Worm (Caenorhabditis elegans) whole organism, young adult: ENCODE measurements around the gene clec-173.

ENCODE experiments used
- T07F8.4 ChIP-seq: sonication (generic microtip); optimal IDR thresholded peaks from 2 replicates; lab custom pipeline; 2016; ENCODE audit warnings: mild to moderate bottlenecking, missing genetic modification characterization, moderate library complexity, missing compliant biosample characterization
- ama-1 ChIP-seq, 3 experiments: fragments of 150-350 bp in 1 of 3; sonication (generic microtip) in 2 of 3; optimal IDR thresholded peaks; 2 replicates each; lab custom pipeline; 2014 to 2018; ENCODE audit warnings: missing biosample characterization in 2 of 3, missing genetic modification characterization in 2 of 3, missing genetic modification reagents in 2 of 3
- atf-7 ChIP-seq: sonication (generic microtip); optimal IDR thresholded peaks from 2 replicates; lab custom pipeline; 2017; ENCODE audit warnings: mild to moderate bottlenecking, missing genetic modification characterization, missing compliant biosample characterization
- attf-3 ChIP-seq: fragments of 200-800 bp; sonication (Bioruptor generic); conservative IDR thresholded peaks from 2 replicates; pipeline ENCODE4 v1.3.6; 2022; ENCODE audit warnings: missing genetic modification reagents, missing genetic modification characterization, missing compliant biosample characterization
- cebp-1 ChIP-seq, 2 experiments: fragments of 200-800 bp in 1 of 2; sonication (Bioruptor generic) in 1 of 2; sonication (generic microtip) in 1 of 2; IDR thresholded peaks in 1 of 2; optimal IDR thresholded peaks in 1 of 2; 2 replicates each; pipeline versions ENCODE4 v1.3.6 to Lab custom; 2017 to 2022; ENCODE audit warnings: missing compliant biosample characterization in 2 of 2, missing genetic modification characterization in 2 of 2, mild to moderate bottlenecking in 1 of 2, missing genetic modification reagents in 1 of 2, moderate library complexity in 1 of 2
- lin-35 ChIP-seq, 3 experiments: fragments of 150-350 bp in 2 of 3; sonication (generic microtip) in 1 of 3; optimal IDR thresholded peaks; 2 replicates each; lab custom pipeline; 2014 to 2018; ENCODE audit warnings: missing biosample characterization in 3 of 3, missing genetic modification characterization in 3 of 3, missing genetic modification reagents in 3 of 3
- nhr-90 ChIP-seq: sonication (generic microtip); optimal IDR thresholded peaks from 2 replicates; lab custom pipeline; 2016; ENCODE audit warnings: missing genotype, mild to moderate bottlenecking, missing genetic modification characterization, missing compliant biosample characterization
- pbrm-1 ChIP-seq: fragments of 200-800 bp; sonication (Bioruptor generic); IDR thresholded peaks from 2 replicates; pipeline ENCODE4 v1.3.6; 2022; ENCODE audit warnings: missing genetic modification reagents, missing genetic modification characterization, missing compliant biosample characterization
- sdz-38 ChIP-seq: sonication (generic microtip); optimal IDR thresholded peaks from 2 replicates; lab custom pipeline; 2016; ENCODE audit warnings: missing genotype, missing genetic modification characterization, missing compliant biosample characterization
- unc-62 ChIP-seq: fragments of 150-350 bp; optimal IDR thresholded peaks from 2 replicates; lab custom pipeline; 2014; ENCODE audit warnings: missing biosample characterization, missing genetic modification reagents, missing genetic modification characterization
- ztf-18 ChIP-seq: sonication (generic microtip); optimal IDR thresholded peaks from 2 replicates; lab custom pipeline; 2016; ENCODE audit warnings: missing genotype, mild to moderate bottlenecking, missing genetic modification characterization, missing compliant biosample characterization

DNA sequence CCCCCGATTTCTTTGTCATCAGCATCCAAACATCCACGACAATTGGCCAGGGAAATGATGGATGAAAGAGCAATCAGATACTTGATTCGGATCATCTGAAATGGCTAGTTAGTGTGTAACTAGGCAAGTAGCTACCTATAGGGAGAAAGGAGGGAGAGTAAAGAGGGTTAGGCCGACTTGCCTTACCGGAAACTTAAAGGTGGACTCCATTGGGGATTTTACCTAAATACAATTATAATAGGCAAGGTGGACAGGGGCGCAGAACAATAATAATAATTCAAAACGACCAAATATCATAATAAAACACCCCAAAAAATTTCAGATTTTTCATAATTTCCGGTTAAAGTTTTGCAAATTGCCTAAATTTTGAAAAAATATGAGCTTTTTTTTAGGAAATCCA, at the start of gene clec-173:
- TF ChIP-seq sdz-38 (tag; lab: Kevin White, UChicago) (no peak), T07F8.4 (tag; lab: Kevin White, UChicago) (no peak), lin-35 (GFP tag; optimal IDR thresholded peaks at IDR 0.05; lab: Kevin White, UChicago) (no peak), nhr-90 (tag; lab: Kevin White, UChicago) (no peak), unc-62 (GFP tag; lab: Kevin White, UChicago) (no peak), ama-1 (optimal IDR thresholded peaks at IDR 0.05; lab: Kevin White, UChicago) (no peak), ama-1 (GFP tag; optimal IDR thresholded peaks at IDR 0.05; lab: Kevin White, UChicago) (no peak), pbrm-1 (GFP tag; lab: Robert Waterston, UW) (no peak), atf-7 (tag; lab: Kevin White, UChicago) (no peak), cebp-1 (GFP tag; IDR thresholded peaks at IDR 0.05; lab: Robert Waterston, UW) (no peak), cebp-1 (tag; optimal IDR thresholded peaks at IDR 0.05; lab: Kevin White, UChicago) (no peak), attf-3 (GFP tag; lab: Robert Waterston, UW) (no peak), ztf-18 (tag; lab: Kevin White, UChicago) (no peak)
